Worm (Caenorhabditis elegans) whole organism, mixed stage, embryonic: Measurements from ENCODE around the gene srbc-77.

ENCODE experiments used
- bed-3 ChIP-seq: fragments of 200-800 bp; sonication (Bioruptor generic); optimal IDR thresholded peaks from 3 replicates; lab custom pipeline; 2018; ENCODE audit warnings: mild to moderate bottlenecking, missing genetic modification characterization, moderate library complexity, missing compliant biosample characterization
- blmp-1 ChIP-seq: fragments of 150-350 bp; optimal IDR thresholded peaks from 2 replicates; lab custom pipeline; 2014; ENCODE audit warnings: missing biosample characterization, missing genetic modification characterization
- ceh-39 ChIP-seq: fragments of 150-350 bp; optimal IDR thresholded peaks from 2 replicates; lab custom pipeline; 2014; ENCODE audit warnings: missing biosample characterization, missing genetic modification characterization
- ceh-43 ChIP-seq: fragments of 200-800 bp; sonication (Bioruptor generic); optimal IDR thresholded peaks from 2 replicates; lab custom pipeline; 2018; ENCODE audit warnings: mild to moderate bottlenecking, missing genetic modification characterization, moderate library complexity, missing compliant biosample characterization
- ceh-83 ChIP-seq: fragments of 200-800 bp; sonication (Bioruptor generic); optimal IDR thresholded peaks from 2 replicates; lab custom pipeline; 2018; ENCODE audit warnings: mild to moderate bottlenecking, missing genetic modification characterization, missing compliant biosample characterization
- ces-1 ChIP-seq: fragments of 150-350 bp; optimal IDR thresholded peaks from 2 replicates; lab custom pipeline; 2014; ENCODE audit warnings: missing biosample characterization, missing genetic modification reagents, missing genetic modification characterization
- cnd-1 ChIP-seq: fragments of 200-800 bp; sonication (Bioruptor generic); optimal IDR thresholded peaks from 2 replicates; lab custom pipeline; 2018; ENCODE audit warnings: mild to moderate bottlenecking, missing genetic modification characterization, missing compliant biosample characterization
- drap-1 ChIP-seq: fragments of 200-800 bp; sonication (Bioruptor generic); optimal IDR thresholded peaks from 3 replicates; lab custom pipeline; 2018; ENCODE audit warnings: mild to moderate bottlenecking, missing genetic modification characterization, missing compliant biosample characterization
- elt-1 ChIP-seq: sonication (generic microtip); optimal IDR thresholded peaks from 2 replicates; lab custom pipeline; 2017; ENCODE audit warnings: missing genetic modification characterization, mild to moderate bottlenecking, missing compliant biosample characterization, antibody characterized with exemption, moderate library complexity, borderline replicate concordance; ENCODE audit not compliant: insufficient read depth
- elt-3 ChIP-seq: fragments of 150-350 bp; optimal IDR thresholded peaks from 2 replicates; lab custom pipeline; 2014; ENCODE audit warnings: missing biosample characterization, missing genetic modification characterization
- flh-1 ChIP-seq: fragments of 200-800 bp; sonication (Bioruptor generic); optimal IDR thresholded peaks from 2 replicates; lab custom pipeline; 2018; ENCODE audit warnings: mild to moderate bottlenecking, missing genetic modification characterization, moderate library complexity, missing compliant biosample characterization
- ham-2 ChIP-seq: fragments of 200-800 bp; sonication (Bioruptor generic); optimal IDR thresholded peaks from 2 replicates; lab custom pipeline; 2018; ENCODE audit warnings: mild to moderate bottlenecking, missing genetic modification characterization, missing compliant biosample characterization
- hlh-1 ChIP-seq: fragments of 150-350 bp; optimal IDR thresholded peaks from 2 replicates; lab custom pipeline; 2014; ENCODE audit warnings: missing biosample characterization, missing genetic modification reagents, missing genetic modification characterization
- lin-13 ChIP-seq: fragments of 150-350 bp; optimal IDR thresholded peaks from 2 replicates; lab custom pipeline; 2014; ENCODE audit warnings: missing biosample characterization, missing genetic modification characterization
- lin-32 ChIP-seq: fragments of 200-800 bp; sonication (Bioruptor generic); optimal IDR thresholded peaks from 2 replicates; lab custom pipeline; 2018; ENCODE audit warnings: mild to moderate bottlenecking, missing genetic modification characterization, missing compliant biosample characterization
- mab-5 ChIP-seq: fragments of 150-350 bp; optimal IDR thresholded peaks from 2 replicates; lab custom pipeline; 2014; ENCODE audit warnings: missing biosample characterization, missing genetic modification characterization
- mep-1 ChIP-seq: fragments of 150-350 bp; optimal IDR thresholded peaks from 2 replicates; lab custom pipeline; 2017; ENCODE audit warnings: missing biosample characterization, missing genetic modification reagents, missing genetic modification characterization, inconsistent platforms
- mls-2 ChIP-seq: sonication (generic microtip); optimal IDR thresholded peaks from 2 replicates; lab custom pipeline; 2016; ENCODE audit warnings: mild to moderate bottlenecking, missing genetic modification characterization, moderate library complexity, missing compliant biosample characterization
- nhr-12 ChIP-seq: fragments of 150-350 bp; optimal IDR thresholded peaks from 2 replicates; lab custom pipeline; 2014; ENCODE audit warnings: missing biosample characterization, missing genetic modification characterization
- nhr-2 ChIP-seq: fragments of 150-350 bp; optimal IDR thresholded peaks from 2 replicates; lab custom pipeline; 2014; ENCODE audit warnings: missing biosample characterization, missing genetic modification characterization
- nhr-237 ChIP-seq: fragments of 150-350 bp; optimal IDR thresholded peaks from 2 replicates; lab custom pipeline; 2014; ENCODE audit warnings: missing biosample characterization, missing genetic modification characterization
- nhr-28 ChIP-seq: fragments of 150-350 bp; optimal IDR thresholded peaks from 2 replicates; lab custom pipeline; 2014; ENCODE audit warnings: missing biosample characterization, missing genetic modification characterization
- nhr-76 ChIP-seq: sonication (generic microtip); optimal IDR thresholded peaks from 2 replicates; lab custom pipeline; 2017; ENCODE audit warnings: missing biosample characterization, missing genetic modification characterization
- pha-4 ChIP-seq: fragments of 150-350 bp; optimal IDR thresholded peaks from 2 replicates; lab custom pipeline; 2018; ENCODE audit warnings: missing biosample characterization, missing genetic modification reagents, missing genetic modification characterization
- sem-2 ChIP-seq: fragments of 200-800 bp; sonication (Bioruptor generic); optimal IDR thresholded peaks from 2 replicates; lab custom pipeline; 2018; ENCODE audit warnings: mild to moderate bottlenecking, missing genetic modification characterization, missing compliant biosample characterization
- snpc-4 ChIP-seq: fragments of 150-350 bp; optimal IDR thresholded peaks from 2 replicates; lab custom pipeline; 2014; ENCODE audit warnings: missing biosample characterization, missing genetic modification characterization
- sptf-1 ChIP-seq: sonication (generic microtip); optimal IDR thresholded peaks from 2 replicates; lab custom pipeline; 2017; ENCODE audit warnings: mild to moderate bottlenecking, missing genetic modification characterization, moderate library complexity, missing compliant biosample characterization
- tbx-8 ChIP-seq: fragments of 200-800 bp; sonication (Bioruptor generic); optimal IDR thresholded peaks from 2 replicates; lab custom pipeline; 2018; ENCODE audit warnings: mild to moderate bottlenecking, missing genetic modification characterization, moderate library complexity, missing compliant biosample characterization
- unc-120 ChIP-seq: sonication (generic microtip); optimal IDR thresholded peaks from 2 replicates; lab custom pipeline; 2017; ENCODE audit warnings: missing genetic modification characterization, missing compliant biosample characterization; ENCODE audit not compliant: poor library complexity, severe bottlenecking
- unc-39 ChIP-seq: fragments of 150-350 bp; optimal IDR thresholded peaks from 2 replicates; lab custom pipeline; 2014; ENCODE audit warnings: missing biosample characterization, missing genetic modification characterization
- unc-62 ChIP-seq: fragments of 150-350 bp; optimal IDR thresholded peaks from 2 replicates; lab custom pipeline; 2014; ENCODE audit warnings: missing biosample characterization, missing genetic modification reagents, missing genetic modification characterization
- zip-8 ChIP-seq: fragments of 150-350 bp; optimal IDR thresholded peaks from 2 replicates; lab custom pipeline; 2014; ENCODE audit warnings: missing biosample characterization, missing genetic modification characterization
- ztf-11 ChIP-seq: fragments of 150-350 bp; optimal IDR thresholded peaks from 2 replicates; lab custom pipeline; 2014; ENCODE audit warnings: missing biosample characterization, missing genetic modification characterization

Gene srbc-77

ce11 chrV:15928325-15928724 lies 1.7 kb upstream of the srbc-77 start, which contains the start of gene pzf-1:
pzf-1 (minus strand) TSS chrV:15928425.
- TF ChIP-seq drap-1 (GFP tag; lab: Kevin White, UChicago) = no peak
- no peak for TF ChIP-seq tbx-8
- no peak for TF ChIP-seq ceh-39 (tag; lab: Kevin White, UChicago)
- TF ChIP-seq nhr-28 (tag; lab: Kevin White, UChicago) = no peak
- TF ChIP-seq elt-1 (tag; lab: Kevin White, UChicago) = no peak
- no peak for TF ChIP-seq flh-1 (GFP tag; lab: Kevin White, UChicago)
- no peak for TF ChIP-seq mab-5 (tag; lab: Kevin White, UChicago)
- TF ChIP-seq unc-120 (tag; lab: Kevin White, UChicago) = no peak
- no peak for TF ChIP-seq bed-3 (GFP tag; lab: Kevin White, UChicago)
- TF ChIP-seq ham-2 (GFP tag; lab: Kevin White, UChicago) = no peak
- no peak for TF ChIP-seq blmp-1 (tag; lab: Kevin White, UChicago)
- no peak for TF ChIP-seq nhr-12 (tag; lab: Kevin White, UChicago)
- no peak for TF ChIP-seq unc-39 (tag; lab: Kevin White, UChicago)
- TF ChIP-seq cnd-1 (tag; lab: Kevin White, UChicago) = no peak
- no peak for TF ChIP-seq nhr-76
- no peak for TF ChIP-seq zip-8 (tag; lab: Kevin White, UChicago)
- no peak for TF ChIP-seq sem-2 (GFP tag; lab: Kevin White, UChicago)
- TF ChIP-seq, all 35 proteins: peak for 0

ce11 chrV:15932390-15932789 lies 2.4 kb downstream of the srbc-77 start, which contains the start of gene srw-26:
srw-26 (minus strand) TSS chrV:15932490.
- TF ChIP-seq cnd-1 (tag; lab: Kevin White, UChicago) = no peak

ce11 chrV:15940254-15940653 lies 10.3 kb downstream of the srbc-77 start, which contains the start of gene srw-55:
srw-55 (minus strand) TSS chrV:15940354.
- TF ChIP-seq mep-1 = no peak
- no peak for TF ChIP-seq blmp-1 (tag; lab: Kevin White, UChicago)
- no peak for TF ChIP-seq sem-2 (GFP tag; lab: Kevin White, UChicago)
- no peak for TF ChIP-seq pha-4 (tag; lab: Kevin White, UChicago)
- TF ChIP-seq elt-3 (tag; lab: Kevin White, UChicago) = no peak
- TF ChIP-seq hlh-1 = no peak
- no peak for TF ChIP-seq tbx-8
- TF ChIP-seq drap-1 (GFP tag; lab: Kevin White, UChicago) = no peak
- TF ChIP-seq mls-2 (tag; lab: Kevin White, UChicago) = no peak
- no peak for TF ChIP-seq ztf-11
- no peak for TF ChIP-seq flh-1 (GFP tag; lab: Kevin White, UChicago)
- TF ChIP-seq ceh-39 (tag; lab: Kevin White, UChicago) = no peak
- TF ChIP-seq ham-2 (GFP tag; lab: Kevin White, UChicago) = no peak
- no peak for TF ChIP-seq unc-39 (tag; lab: Kevin White, UChicago)
- TF ChIP-seq nhr-76 = no peak

ce11 chrV:15943125-15943524 lies 13.1 kb downstream of the srbc-77 start, which contains the start of gene srw-53:
srw-53 (plus strand) TSS chrV:15943425.
- no peak for TF ChIP-seq mls-2 (tag; lab: Kevin White, UChicago)
- no peak for TF ChIP-seq mab-5 (tag; lab: Kevin White, UChicago)
- no peak for TF ChIP-seq hlh-1
- TF ChIP-seq elt-3 (tag; lab: Kevin White, UChicago) = no peak
- TF ChIP-seq ceh-43 (GFP tag; lab: Kevin White, UChicago) = no peak
- TF ChIP-seq mep-1 = no peak
- no peak for TF ChIP-seq lin-13 (tag; lab: Kevin White, UChicago)
- no peak for TF ChIP-seq zip-8 (tag; lab: Kevin White, UChicago)
- no peak for TF ChIP-seq nhr-2
- no peak for TF ChIP-seq drap-1 (GFP tag; lab: Kevin White, UChicago)
- no peak for TF ChIP-seq snpc-4 (tag; lab: Kevin White, UChicago)
- TF ChIP-seq nhr-237 (tag; lab: Kevin White, UChicago) = no peak
- TF ChIP-seq unc-120 (tag; lab: Kevin White, UChicago) = no peak
- TF ChIP-seq unc-62 (GFP tag; lab: Kevin White, UChicago) = no peak
- TF ChIP-seq ztf-11 = no peak
- TF ChIP-seq lin-32 (GFP tag; lab: Kevin White, UChicago) = no peak
- TF ChIP-seq, all 35 proteins: peak for 0

- no peak for TF ChIP-seq unc-62 (GFP tag; lab: Kevin White, UChicago)
- no peak for TF ChIP-seq unc-120 (tag; lab: Kevin White, UChicago)
- no peak for TF ChIP-seq ces-1
- TF ChIP-seq nhr-237 (tag; lab: Kevin White, UChicago) = no peak
- no peak for TF ChIP-seq ceh-83 (GFP tag; lab: Kevin White, UChicago)
- TF ChIP-seq sptf-1 (tag; lab: Kevin White, UChicago) = no peak
These were observed 20.9 kb downstream of the srbc-77 start, which contains the start of gene srw-59 for ce11 chrV:15950903-15951302. srw-59 (minus strand) TSS chrV:15951003.
